Worm (Caenorhabditis elegans): Measurements from ENCODE around the gene ZK742.4.

ce11 chrV:7804064-7804800 is 7.4 kb downstream of the ZK742.4 start, which contains the start of gene uvs-1:
- no peak for TF ChIP-seq skn-1 (tag; optimal IDR thresholded peaks at IDR 0.05)
- no peak for TF ChIP-seq Y105C5A.15 (GFP tag; IDR thresholded peaks at IDR 0.05)
- TF ChIP-seq daf-16 (GFP tag; optimal IDR thresholded peaks at IDR 0.05): peak in 1 of 2 experiments; percentile 69
- TF ChIP-seq daf-16 (tag; optimal IDR thresholded peaks at IDR 0.05): peak; percentile 81
- TF ChIP-seq daf-19 (GFP tag; conservative IDR thresholded peaks at IDR 0.05): no peak
- TF ChIP-seq F26F4.8 (GFP tag; conservative IDR thresholded peaks at IDR 0.05): no peak
- no peak for TF ChIP-seq set-16 (GFP tag; IDR thresholded peaks at IDR 0.05)
- TF ChIP-seq unc-62 (GFP tag; optimal IDR thresholded peaks at IDR 0.05 in 1 of 2): peak in 1 of 2 experiments; percentile 98
- no peak for TF ChIP-seq unc-62 (tag; optimal IDR thresholded peaks at IDR 0.05)
- TF ChIP-seq F49E8.2 (tag; optimal IDR thresholded peaks at IDR 0.05; ENCODE audit: borderline replicate concordance): no peak
- no peak for TF ChIP-seq mxl-2 (GFP tag; conservative IDR thresholded peaks at IDR 0.05)
- TF ChIP-seq dpl-1 (GFP tag; optimal IDR thresholded peaks at IDR 0.05): peak; percentile 50
